Worm (Caenorhabditis elegans): ENCODE measurements around the gene F19H6.4.

Gene F19H6.4

DNA sequence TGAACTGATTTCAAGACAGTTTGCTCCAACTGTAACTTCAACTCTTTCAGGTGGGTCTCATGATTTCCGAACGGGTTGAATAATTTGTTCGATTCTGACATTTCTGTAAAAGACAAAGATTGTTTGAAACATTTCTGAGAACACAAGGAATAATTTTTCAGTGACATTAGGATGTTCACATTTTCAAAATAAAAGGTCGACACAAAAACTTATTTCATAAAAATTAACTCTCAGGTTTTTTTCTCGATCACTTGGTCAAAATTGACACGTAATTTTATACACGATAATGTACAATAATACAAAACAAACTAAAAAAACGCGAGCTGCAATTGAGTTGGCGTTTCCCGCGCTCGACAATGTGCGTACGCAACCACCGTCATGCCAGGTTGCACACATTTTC lies 5.8 kb downstream of the F19H6.4 start, which contains the start of gene rif-1.2:
rif-1.2 (minus strand) TSS at position 101 of the 400 bp plus-strand sequence.
- TF ChIP-seq sptf-1 (tag; optimal IDR thresholded peaks at IDR 0.05): no peak
- TF ChIP-seq dpl-1 (GFP tag; optimal IDR thresholded peaks at IDR 0.05): no peak
- no peak for TF ChIP-seq aha-1 (tag; optimal IDR thresholded peaks at IDR 0.05)
- no peak for TF ChIP-seq mef-2 (tag; optimal IDR thresholded peaks at IDR 0.05)
- no peak for TF ChIP-seq lin-35 (GFP tag; optimal IDR thresholded peaks at IDR 0.05)
- no peak for TF ChIP-seq nhr-19 (GFP tag; conservative IDR thresholded peaks at IDR 0.05)
- TF ChIP-seq efl-1 (optimal IDR thresholded peaks at IDR 0.05): no peak
- TF ChIP-seq efl-1 (GFP tag; optimal IDR thresholded peaks at IDR 0.05 in 1 of 2): no peak
- no peak for TF ChIP-seq irx-1 (tag; optimal IDR thresholded peaks at IDR 0.05)
- no peak for TF ChIP-seq fkh-8 (tag; optimal IDR thresholded peaks at IDR 0.05)

DNA sequence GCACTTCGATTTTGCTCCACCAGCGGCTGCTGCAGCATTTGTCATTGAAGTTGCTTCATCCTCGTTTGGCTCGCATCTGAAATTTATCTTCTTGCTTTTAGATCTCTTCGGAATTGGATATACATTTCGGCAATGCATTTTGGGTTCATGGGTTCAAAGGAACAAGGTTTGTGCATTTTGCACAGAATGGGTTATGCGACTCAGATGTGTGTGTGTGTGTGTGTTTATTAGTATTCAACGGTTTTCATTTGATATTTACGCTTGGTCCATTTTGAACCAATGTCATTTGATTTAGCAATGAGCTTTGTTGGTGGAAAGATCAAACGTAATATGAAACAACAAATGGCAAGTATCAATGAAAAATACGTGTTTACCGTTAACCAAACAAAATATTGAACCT lies 10.3 kb downstream of the F19H6.4 start:
- no peak for TF ChIP-seq C04F5.9 (tag; optimal IDR thresholded peaks at IDR 0.05)
- TF ChIP-seq ceh-63 (GFP tag; optimal IDR thresholded peaks at IDR 0.05): no peak
- TF ChIP-seq nhr-237 (tag; optimal IDR thresholded peaks at IDR 0.05): no peak
- no peak for TF ChIP-seq ama-1 (optimal IDR thresholded peaks at IDR 0.05)
- no peak for TF ChIP-seq sup-37 (GFP tag; optimal IDR thresholded peaks at IDR 0.05)
- TF ChIP-seq ceh-88 (GFP tag; IDR thresholded peaks at IDR 0.05): no peak
- no peak for TF ChIP-seq C16A3.4 (tag; optimal IDR thresholded peaks at IDR 0.05)
- TF ChIP-seq ceh-8 (GFP tag; optimal IDR thresholded peaks at IDR 0.05): no peak
- TF ChIP-seq nhr-11 (tag; optimal IDR thresholded peaks at IDR 0.05): no peak
- TF ChIP-seq egl-27 (tag; optimal IDR thresholded peaks at IDR 0.05): no peak
- TF ChIP-seq hpl-2 (GFP tag; optimal IDR thresholded peaks at IDR 0.05): no peak
- TF ChIP-seq rnt-1 (tag; optimal IDR thresholded peaks at IDR 0.05): no peak

DNA sequence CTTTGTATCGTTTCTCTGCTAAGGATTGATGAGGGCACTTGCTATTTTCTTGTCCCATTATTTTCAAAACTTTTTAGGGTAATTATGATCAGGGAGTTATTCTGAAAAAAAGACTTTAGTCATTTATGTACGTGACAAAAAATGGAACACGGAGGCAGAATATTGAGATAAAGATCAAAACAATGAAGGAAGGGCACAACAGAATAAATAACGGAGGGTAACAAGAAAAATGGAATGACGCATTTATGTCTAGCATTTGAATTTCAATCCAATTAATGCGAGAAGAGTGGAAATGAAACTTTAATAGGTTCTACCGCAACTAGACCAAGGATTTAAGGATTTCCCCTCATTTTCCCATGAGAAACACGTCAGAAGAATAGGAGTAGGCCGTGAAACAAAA lies 12.8 kb downstream of the F19H6.4 start, which contains the start of gene glb-13:
glb-13 (minus strand) TSS at position 101 of the 400 bp plus-strand sequence.
- TF ChIP-seq C34B4.2 (tag; optimal IDR thresholded peaks at IDR 0.05): no peak
- TF ChIP-seq fkh-8 (tag; optimal IDR thresholded peaks at IDR 0.05): no peak
- no peak for TF ChIP-seq mab-9 (GFP tag; IDR thresholded peaks at IDR 0.05)
- TF ChIP-seq tbx-2 (tag; optimal IDR thresholded peaks at IDR 0.05): no peak
- no peak for TF ChIP-seq unc-130 (tag; optimal IDR thresholded peaks at IDR 0.05)
- TF ChIP-seq lsy-2 (tag; optimal IDR thresholded peaks at IDR 0.05): no peak
- TF ChIP-seq pag-3 (tag; optimal IDR thresholded peaks at IDR 0.05; ENCODE audit: borderline replicate concordance, insufficient read depth): no peak
- no peak for TF ChIP-seq rnt-1 (tag; optimal IDR thresholded peaks at IDR 0.05)
- TF ChIP-seq snpc-4 (tag; optimal IDR thresholded peaks at IDR 0.05): no peak
- TF ChIP-seq mep-1 (tag; optimal IDR thresholded peaks at IDR 0.05): no peak
- TF ChIP-seq elt-2 (tag; optimal IDR thresholded peaks at IDR 0.05): no peak
- no peak for TF ChIP-seq unc-62 (GFP tag; optimal IDR thresholded peaks at IDR 0.05)
- TF ChIP-seq dpl-1 (GFP tag; optimal IDR thresholded peaks at IDR 0.05): no peak
- TF ChIP-seq lin-39 (tag; optimal IDR thresholded peaks at IDR 0.05): no peak
- TF ChIP-seq skn-1 (tag; optimal IDR thresholded peaks at IDR 0.05): no peak
- no peak for TF ChIP-seq fkh-4 (tag; optimal IDR thresholded peaks at IDR 0.05; ENCODE audit: borderline replicate concordance)
- TF ChIP-seq dsc-1 (tag; optimal IDR thresholded peaks at IDR 0.05): no peak
- no peak for TF ChIP-seq sup-37 (GFP tag; optimal IDR thresholded peaks at IDR 0.05)

DNA sequence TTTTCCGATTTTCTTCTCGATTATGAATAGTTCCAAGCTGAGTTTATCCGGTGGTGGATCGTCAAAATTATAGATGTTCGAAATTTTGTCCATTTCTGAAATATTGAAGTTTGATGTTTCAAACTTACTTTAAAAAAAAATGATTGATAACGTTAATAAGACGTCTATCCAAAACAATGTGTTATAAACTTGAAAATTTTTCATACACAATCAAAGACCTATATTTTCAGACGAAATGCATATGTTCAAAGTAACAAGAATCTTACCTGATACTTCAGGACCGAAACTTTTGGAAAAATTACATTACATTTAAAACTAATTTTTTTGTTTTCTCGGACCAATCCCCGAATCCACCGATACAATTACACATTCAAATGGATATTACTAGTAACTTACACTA lies 25.9 kb downstream of the F19H6.4 start, which contains the start of gene nekl-3:
nekl-3 (minus strand) TSS at position 101 of the 400 bp plus-strand sequence.
- TF ChIP-seq lsy-2 (tag; optimal IDR thresholded peaks at IDR 0.05) (no peak), egl-13 (tag; optimal IDR thresholded peaks at IDR 0.05) (no peak), vab-15 (tag; optimal IDR thresholded peaks at IDR 0.05) (no peak), lin-39 (tag; optimal IDR thresholded peaks at IDR 0.05) (no peak), nhr-20 (tag; optimal IDR thresholded peaks at IDR 0.05) (no peak), lin-13 (GFP tag; optimal IDR thresholded peaks at IDR 0.05) (no peak), isw-1 (GFP tag; IDR thresholded peaks at IDR 0.05) (no peak), lin-14 (GFP tag; optimal IDR thresholded peaks at IDR 0.05) (no peak), unc-98 (GFP tag; IDR thresholded peaks at IDR 0.05) (no peak), unc-30 (tag; optimal IDR thresholded peaks at IDR 0.05) (no peak), tbx-2 (tag; optimal IDR thresholded peaks at IDR 0.05) (no peak), dsc-1 (tag; optimal IDR thresholded peaks at IDR 0.05) (no peak), rnt-1 (tag; optimal IDR thresholded peaks at IDR 0.05) (no peak)
